Fruit fly (Drosophila melanogaster): ENCODE data around the gene CG13293.

dm6 chr3L:6034511-6034910, 48.2 kb upstream of the CG13293 start, which contains the start of gene CG10477:
- no peak for TF ChIP-seq pad (GFP tag; optimal IDR thresholded peaks at IDR 0.05)
- no peak for TF ChIP-seq CG5204 (GFP tag; optimal IDR thresholded peaks at IDR 0.05)
- no peak for TF ChIP-seq CG14711 (tag; optimal IDR thresholded peaks at IDR 0.05)
- no peak for TF ChIP-seq CG11617 (GFP tag; optimal IDR thresholded peaks at IDR 0.05)
- TF ChIP-seq CG7045 (GFP tag; optimal IDR thresholded peaks at IDR 0.05), result no peak
- TF ChIP-seq Mnt (GFP tag; optimal IDR thresholded peaks at IDR 0.05), result no peak
- TF ChIP-seq toe (GFP tag; optimal IDR thresholded peaks at IDR 0.05), result no peak
- no peak for TF ChIP-seq Clk (GFP tag; optimal IDR thresholded peaks at IDR 0.05)
- TF ChIP-seq cnc (optimal IDR thresholded peaks at IDR 0.05), result no peak
